Fruit fly (Drosophila melanogaster): ENCODE data around the gene bou.

DNA sequence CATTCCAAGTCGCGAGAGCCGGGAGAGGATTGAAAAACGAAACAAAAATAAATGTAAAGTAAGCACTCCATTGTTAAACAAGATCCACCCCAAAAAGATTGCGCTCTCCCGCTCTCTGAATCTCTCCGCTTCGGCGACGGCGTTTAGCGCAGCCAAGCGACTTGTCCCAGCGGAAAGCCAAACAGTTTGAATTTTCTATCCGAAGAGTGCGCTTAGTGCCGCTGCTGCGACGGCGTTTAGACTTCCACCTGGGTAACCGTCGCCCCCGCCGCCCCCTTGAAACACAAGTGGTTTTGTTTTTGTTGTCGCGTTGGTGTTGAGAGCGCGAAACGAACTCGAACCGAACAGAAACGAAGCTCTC is 12.2 kb downstream of the bou start, which contains the start of gene Inx2:
- no peak for TF ChIP-seq ttk (optimal IDR thresholded peaks at IDR 0.05)
- TF ChIP-seq Sin3A (optimal IDR thresholded peaks at IDR 0.05), result no peak
- TF ChIP-seq h (optimal IDR thresholded peaks at IDR 0.05), result no peak
- TF ChIP-seq psq (optimal IDR thresholded peaks at IDR 0.05), result no peak
- TF ChIP-seq Myc (optimal IDR thresholded peaks at IDR 0.05), result no peak

Data from Kc167 (cell line).